Fruit fly (Drosophila melanogaster): ENCODE data around the gene Tudor-SN.

Tudor-SN gene

DNA sequence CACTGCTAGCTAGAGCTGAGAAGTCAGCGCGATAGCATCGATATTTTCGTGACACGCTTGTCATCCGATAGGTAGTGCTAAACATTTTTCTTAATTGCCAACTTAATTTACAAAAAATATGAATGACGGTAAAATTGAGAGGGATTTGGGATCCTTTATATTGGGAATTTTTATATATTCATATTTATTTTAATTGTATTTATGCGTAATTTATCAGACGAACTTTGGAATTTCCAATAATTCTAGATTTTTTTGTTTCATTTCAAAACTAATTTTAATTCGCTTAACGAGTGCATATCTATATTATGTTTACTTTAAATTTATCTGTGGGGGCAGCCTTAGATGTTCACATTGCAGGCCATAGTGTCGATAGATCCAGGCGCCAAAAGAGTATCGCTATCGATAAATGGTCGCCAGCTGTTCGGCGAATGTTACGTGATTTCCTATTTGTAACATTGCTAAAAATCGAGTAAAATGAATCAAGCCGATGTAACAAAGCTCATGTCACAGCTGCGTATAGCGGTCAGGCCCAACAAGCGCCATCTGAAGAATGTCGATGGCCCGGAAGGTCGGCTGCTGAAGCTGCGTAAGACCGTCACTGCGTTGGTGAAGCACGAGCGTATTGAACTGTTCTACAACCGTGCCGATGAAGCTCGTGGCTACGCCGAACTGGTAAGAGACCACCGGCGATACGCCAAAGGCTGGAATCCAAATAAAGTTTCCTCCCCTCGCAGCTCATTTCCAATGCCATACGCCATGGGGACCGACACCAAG lies at the start of gene Tudor-SN, which contains the start of gene mRpL17 (continued):
- TF ChIP-seq Trl (optimal IDR thresholded peaks at IDR 0.05) (no peak), Trl (GFP tag; optimal IDR thresholded peaks at IDR 0.05) (peak; percentile 14), Dbx (GFP tag; IDR thresholded peaks at IDR 0.05) (peak; percentile 71), Hey (tag; optimal IDR thresholded peaks at IDR 0.05) (no peak), fd96Cb (tag; optimal IDR thresholded peaks at IDR 0.05) (peak; percentile 13), sob (GFP tag; IDR thresholded peaks at IDR 0.05) (peak; percentile 48; the same call in 1 of the 2 replicates), Taf1 (GFP tag; IDR thresholded peaks at IDR 0.05) (no peak), HLH54F (GFP tag; optimal IDR thresholded peaks at IDR 0.05) (peak; percentile 40), klu (GFP tag; IDR thresholded peaks at IDR 0.05) (peak; percentile 38; the same call in 1 of the 2 replicates), unc-4 (GFP tag; IDR thresholded peaks at IDR 0.05; ENCODE audit: partially characterized antibody) (peak; percentile 86), CG31388 (GFP tag; optimal IDR thresholded peaks at IDR 0.05) (no peak), pan (optimal IDR thresholded peaks at IDR 0.05) (no peak), pan (GFP tag; optimal IDR thresholded peaks at IDR 0.05 in 1 of 2, IDR thresholded peaks at IDR 0.05 in 1 of 2) (peak in 1 of 2 experiments; percentile 27), CG6175 (GFP tag; IDR thresholded peaks at IDR 0.05) (no peak), crol (GFP tag; IDR thresholded peaks at IDR 0.05) (no peak), kay (GFP tag; optimal IDR thresholded peaks at IDR 0.05) (peak; percentile 25), emc (GFP tag; optimal IDR thresholded peaks at IDR 0.05) (no peak), CG10431 (GFP tag; optimal IDR thresholded peaks at IDR 0.05) (peak; percentile 54), CG1603 (tag; optimal IDR thresholded peaks at IDR 0.05) (peak; percentile 34), nau (GFP tag; optimal IDR thresholded peaks at IDR 0.05) (no peak), CG13775 (GFP tag; optimal IDR thresholded peaks at IDR 0.05) (peak; percentile 68), Nf-YA (GFP tag; IDR thresholded peaks at IDR 0.05) (no peak), CG34224 (GFP tag; IDR thresholded peaks at IDR 0.05; ENCODE audit: partially characterized antibody) (peak; percentile 89), CG17186 (GFP tag; optimal IDR thresholded peaks at IDR 0.05) (peak; percentile 25), grn (GFP tag; optimal IDR thresholded peaks at IDR 0.05) (no peak), CG15011 (GFP tag; optimal IDR thresholded peaks at IDR 0.05) (no peak), tna (GFP tag; IDR thresholded peaks at IDR 0.05; ENCODE audit: partially characterized antibody) (peak; percentile 95), CG17829 (tag; optimal IDR thresholded peaks at IDR 0.05) (peak; percentile 39), YL-1 (GFP tag; optimal IDR thresholded peaks at IDR 0.05) (no peak), CG17328 (GFP tag; IDR thresholded peaks at IDR 0.05) (0 out of 2 replicates have a peak, but pooled peaks have one; percentile 27), Hsf (GFP tag; optimal IDR thresholded peaks at IDR 0.05) (peak; percentile 16), peb (GFP tag; IDR thresholded peaks at IDR 0.05) (no peak), CG12071 (GFP tag; optimal IDR thresholded peaks at IDR 0.05) (no peak), danr (GFP tag; IDR thresholded peaks at IDR 0.05) (no peak), Poxn (GFP tag; IDR thresholded peaks at IDR 0.05) (no peak), CG7556 (GFP tag; optimal IDR thresholded peaks at IDR 0.05) (peak; percentile 34), seq (GFP tag; IDR thresholded peaks at IDR 0.05) (no peak), Asciz (GFP tag; optimal IDR thresholded peaks at IDR 0.05) (no peak), CG14667 (GFP tag; IDR thresholded peaks at IDR 0.05) (no peak), caup (GFP tag; optimal IDR thresholded peaks at IDR 0.05; ENCODE audit: severe bottlenecking) (peak; percentile 12), Usf (GFP tag; optimal IDR thresholded peaks at IDR 0.05) (no peak), CG15514 (GFP tag; optimal IDR thresholded peaks at IDR 0.05) (peak; percentile 72), Oaz (GFP tag; IDR thresholded peaks at IDR 0.05) (no peak), tx (GFP tag; optimal IDR thresholded peaks at IDR 0.05) (no peak), Ssrp (tag; optimal IDR thresholded peaks at IDR 0.05) (peak; percentile 8), CG4730 (GFP tag; IDR thresholded peaks at IDR 0.05) (no peak), CG10654 (GFP tag; optimal IDR thresholded peaks at IDR 0.05) (peak; percentile 15), CG13287 (GFP tag; IDR thresholded peaks at IDR 0.05; ENCODE audit: partially characterized antibody) (peak; percentile 94), nom (GFP tag; optimal IDR thresholded peaks at IDR 0.05) (no peak), lab (GFP tag; optimal IDR thresholded peaks at IDR 0.05) (peak; percentile 23)
